Worm (Caenorhabditis elegans) whole organism, L4 larva: ENCODE measurements around the gene W06B4.1.
A peak's percentile ranks its signal among the peaks of the same experiment; 100 is the strongest.

Experiments
- F44E2.7 ChIP-seq: fragments of 200-800 bp; sonication (Bioruptor generic); IDR thresholded peaks from 2 replicates; pipeline ENCODE4 v2.1.2; 2022; ENCODE audit warnings: missing genetic modification characterization, missing compliant biosample characterization
- Y105C5A.15 ChIP-seq: fragments of 200-800 bp; sonication (Bioruptor generic); IDR thresholded peaks from 2 replicates; pipeline ENCODE4 v1.3.6; 2022; ENCODE audit warnings: missing genetic modification characterization, missing compliant biosample characterization
- Y75B8A.6 ChIP-seq: fragments of 200-800 bp; sonication (Bioruptor generic); IDR thresholded peaks from 2 replicates; pipeline ENCODE4 v1.3.6; 2022; ENCODE audit warnings: missing genetic modification reagents, missing genetic modification characterization, missing compliant biosample characterization
- aha-1 ChIP-seq: fragments of 150-350 bp; peaks from one replicate; lab custom pipeline; 2014; ENCODE audit warnings: missing biosample characterization, missing genetic modification characterization
- arid-1 ChIP-seq: fragments of 200-800 bp; sonication (Bioruptor generic); conservative IDR thresholded peaks from 2 replicates; pipeline ENCODE4 v1.3.6; 2022; ENCODE audit warnings: missing genetic modification reagents, missing genetic modification characterization, missing compliant biosample characterization
- attf-4 ChIP-seq: sonication (generic microtip); optimal IDR thresholded peaks from 3 replicates; lab custom pipeline; 2017; ENCODE audit warnings: missing biosample characterization, missing genetic modification characterization
- ceh-20 ChIP-seq: fragments of 200-800 bp; sonication (Bioruptor generic); IDR thresholded peaks from 2 replicates; pipeline ENCODE4 v1.3.6; 2022; ENCODE audit warnings: missing genetic modification reagents, missing genetic modification characterization, missing compliant biosample characterization
- ceh-28 ChIP-seq: fragments of 150-350 bp; optimal IDR thresholded peaks from 2 replicates; lab custom pipeline; 2014; ENCODE audit warnings: missing biosample characterization, missing genetic modification reagents, missing genetic modification characterization
- ceh-32 ChIP-seq: sonication (generic microtip); optimal IDR thresholded peaks from 2 replicates; lab custom pipeline; 2016; ENCODE audit warnings: mild to moderate bottlenecking, missing genetic modification characterization, missing compliant biosample characterization; ENCODE audit not compliant: poor library complexity
- ceh-62 ChIP-seq: sonication (generic microtip); optimal IDR thresholded peaks from 2 replicates; lab custom pipeline; 2017; ENCODE audit warnings: missing biosample characterization, missing genetic modification characterization
- ces-1 ChIP-seq: fragments of 150-350 bp; sonication (generic microtip); optimal IDR thresholded peaks from 4 replicates; lab custom pipeline; 2014; ENCODE audit warnings: missing biosample characterization, missing genetic modification reagents, missing genetic modification characterization
- ctbp-1 ChIP-seq: fragments of 200-800 bp; sonication (Bioruptor generic); IDR thresholded peaks from 2 replicates; pipeline ENCODE4 v1.3.6; 2022; ENCODE audit warnings: missing genetic modification reagents, missing genetic modification characterization, missing compliant biosample characterization
- daf-16 ChIP-seq, 3 experiments: sonication (generic microtip); optimal IDR thresholded peaks; 2 replicates each; lab custom pipeline; 2016 to 2017; ENCODE audit warnings: missing genetic modification characterization in 3 of 3, missing genetic modification reagents in 3 of 3, mild to moderate bottlenecking in 2 of 3, missing compliant biosample characterization in 2 of 3, missing biosample characterization in 1 of 3, moderate library complexity in 1 of 3
- daf-19 ChIP-seq: fragments of 200-800 bp; sonication (Bioruptor generic); conservative IDR thresholded peaks from 2 replicates; pipeline ENCODE4 v1.3.6; 2022; ENCODE audit warnings: missing genetic modification characterization, missing compliant biosample characterization
- dpl-1 ChIP-seq: fragments of 150-350 bp; optimal IDR thresholded peaks from 2 replicates; lab custom pipeline; 2014; ENCODE audit warnings: missing biosample characterization, missing genetic modification reagents, missing genetic modification characterization
- egl-43 ChIP-seq: fragments of 200-800 bp; sonication (Bioruptor generic); IDR thresholded peaks from 2 replicates; pipeline ENCODE4 v1.3.6; 2022; ENCODE audit warnings: missing genetic modification reagents, missing genetic modification characterization, missing compliant biosample characterization
- fkh-10 ChIP-seq: fragments of 150-350 bp; optimal IDR thresholded peaks from 2 replicates; lab custom pipeline; 2014; ENCODE audit warnings: missing biosample characterization, missing genetic modification reagents, missing genetic modification characterization
- hlh-11 ChIP-seq: fragments of 200-800 bp; sonication (Bioruptor generic); optimal IDR thresholded peaks from 2 replicates; lab custom pipeline; 2018; ENCODE audit warnings: mild to moderate bottlenecking, missing genetic modification characterization, missing compliant biosample characterization
- hlh-30 ChIP-seq: sonication (generic microtip); optimal IDR thresholded peaks from 2 replicates; lab custom pipeline; 2017; ENCODE audit warnings: antibody characterized with exemption, mild to moderate bottlenecking, missing genetic modification characterization, missing compliant biosample characterization; ENCODE audit not compliant: insufficient read depth
- hmg-1.1 ChIP-seq: fragments of 200-800 bp; sonication (Bioruptor generic); IDR thresholded peaks from 2 replicates; pipeline ENCODE4 v1.3.6; 2022; ENCODE audit warnings: missing genetic modification reagents, missing genetic modification characterization, missing compliant biosample characterization
- lin-13 ChIP-seq: fragments of 150-350 bp; optimal IDR thresholded peaks from 2 replicates; lab custom pipeline; 2014; ENCODE audit warnings: missing biosample characterization, missing genetic modification reagents, missing genetic modification characterization
- lin-39 ChIP-seq: fragments of 150-350 bp; optimal IDR thresholded peaks from 2 replicates; lab custom pipeline; 2014; ENCODE audit warnings: missing biosample characterization, missing genetic modification reagents, missing genetic modification characterization
- madf-5 ChIP-seq, 2 experiments: fragments of 200-800 bp; sonication (Bioruptor generic); IDR thresholded peaks; 2 replicates each; pipeline ENCODE4 v1.3.6; 2022; ENCODE audit warnings: missing compliant biosample characterization in 2 of 2, missing genetic modification characterization in 2 of 2
- mdl-1 ChIP-seq, 2 experiments: fragments of 150-350 bp in 1 of 2; sonication (generic microtip) in 1 of 2; optimal IDR thresholded peaks; 2 replicates each; lab custom pipeline; 2014 to 2017; ENCODE audit warnings: missing biosample characterization in 2 of 2, missing genetic modification characterization in 2 of 2
- mep-1 ChIP-seq: fragments of 150-350 bp; sonication (generic microtip); optimal IDR thresholded peaks from 3 replicates; lab custom pipeline; 2014; ENCODE audit warnings: missing biosample characterization, missing genetic modification characterization
- nhr-102 ChIP-seq: sonication (generic microtip); optimal IDR thresholded peaks from 2 replicates; lab custom pipeline; 2016; ENCODE audit warnings: mild to moderate bottlenecking, missing genetic modification characterization, moderate library complexity, missing compliant biosample characterization
- nhr-111 ChIP-seq: fragments of 200-800 bp; sonication (Bioruptor generic); optimal IDR thresholded peaks from 2 replicates; lab custom pipeline; 2018; ENCODE audit warnings: mild to moderate bottlenecking, missing genetic modification characterization, missing compliant biosample characterization
- nhr-237 ChIP-seq: sonication (generic microtip); optimal IDR thresholded peaks from 2 replicates; lab custom pipeline; 2017; ENCODE audit warnings: missing biosample characterization, missing genetic modification characterization
- nhr-25 ChIP-seq: sonication (generic microtip); optimal IDR thresholded peaks from 2 replicates; lab custom pipeline; 2017; ENCODE audit warnings: missing genetic modification characterization, mild to moderate bottlenecking, missing compliant biosample characterization, antibody characterized with exemption, moderate library complexity, borderline replicate concordance; ENCODE audit not compliant: insufficient read depth
- nhr-28 ChIP-seq: fragments of 150-350 bp; optimal IDR thresholded peaks from 2 replicates; lab custom pipeline; 2014; ENCODE audit warnings: missing biosample characterization, missing genetic modification characterization
- nhr-41 ChIP-seq: fragments of 200-800 bp; sonication (Bioruptor generic); IDR thresholded peaks from 2 replicates; pipeline ENCODE4 v1.3.6; 2022; ENCODE audit warnings: missing genetic modification reagents, missing genetic modification characterization, missing compliant biosample characterization
- nhr-6 ChIP-seq: fragments of 150-350 bp; optimal IDR thresholded peaks from 2 replicates; lab custom pipeline; 2014; ENCODE audit warnings: missing biosample characterization, missing genetic modification characterization
- nhr-77 ChIP-seq: fragments of 150-350 bp; optimal IDR thresholded peaks from 2 replicates; lab custom pipeline; 2014; ENCODE audit warnings: missing biosample characterization, missing genetic modification characterization
- pha-4 ChIP-seq, 2 experiments: fragments of 150-350 bp in 1 of 2; fragments of 200-800 bp in 1 of 2; sonication (Bioruptor generic) in 1 of 2; IDR thresholded peaks in 1 of 2; optimal IDR thresholded peaks in 1 of 2; 2 replicates each; pipeline versions ENCODE4 v1.3.6 to Lab custom; 2014 to 2022; ENCODE audit warnings: missing genetic modification characterization in 2 of 2, missing genetic modification reagents in 2 of 2, missing biosample characterization in 1 of 2, missing compliant biosample characterization in 1 of 2
- php-3 ChIP-seq: fragments of 200-800 bp; sonication (Bioruptor generic); IDR thresholded peaks from 2 replicates; pipeline ENCODE4 v1.3.6; 2022; ENCODE audit warnings: missing genetic modification reagents, missing genetic modification characterization, missing compliant biosample characterization
- rbr-2 ChIP-seq: sonication (generic microtip); optimal IDR thresholded peaks from 2 replicates; lab custom pipeline; 2016; ENCODE audit warnings: missing genotype, missing genetic modification characterization, missing compliant biosample characterization
- saeg-2 ChIP-seq: fragments of 200-800 bp; sonication (Bioruptor generic); IDR thresholded peaks from 2 replicates; pipeline ENCODE4 v1.3.6; 2022; ENCODE audit warnings: missing genetic modification reagents, missing genetic modification characterization, missing compliant biosample characterization
- sdz-12 ChIP-seq: fragments of 200-800 bp; sonication (Bioruptor generic); optimal IDR thresholded peaks from 2 replicates; lab custom pipeline; 2018; ENCODE audit warnings: mild to moderate bottlenecking, missing genetic modification characterization, missing compliant biosample characterization
- snpc-1.2 ChIP-seq: fragments of 200-800 bp; sonication (Bioruptor generic); IDR thresholded peaks from 2 replicates; pipeline ENCODE4 v1.3.6; 2022; ENCODE audit warnings: missing genetic modification reagents, missing genetic modification characterization, missing compliant biosample characterization
- tag-97 ChIP-seq: fragments of 200-800 bp; sonication (Bioruptor generic); IDR thresholded peaks from 2 replicates; pipeline ENCODE4 v1.3.6; 2022; ENCODE audit warnings: missing genetic modification characterization, missing compliant biosample characterization
- unc-62 ChIP-seq, 3 experiments: fragments of 150-350 bp in 1 of 3; sonication (generic microtip); optimal IDR thresholded peaks in 2 of 3; peaks in 1 of 3; 1 replicate in 1 of 3; 2 replicates in 2 of 3; lab custom pipeline; 2014 to 2017; ENCODE audit warnings: missing biosample characterization in 3 of 3, missing genetic modification characterization in 3 of 3, missing genetic modification reagents in 3 of 3, missing genotype in 1 of 3
- zag-1 ChIP-seq: fragments of 150-350 bp; optimal IDR thresholded peaks from 2 replicates; lab custom pipeline; 2014; ENCODE audit warnings: missing biosample characterization, missing genetic modification characterization
- zfp-2 ChIP-seq: sonication (generic microtip); optimal IDR thresholded peaks from 2 replicates; lab custom pipeline; 2016; ENCODE audit warnings: mild to moderate bottlenecking, missing genetic modification characterization, missing compliant biosample characterization
- zfp-3 ChIP-seq: fragments of 200-800 bp; sonication (Bioruptor generic); conservative IDR thresholded peaks from 2 replicates; pipeline ENCODE4 v1.3.6; 2022; ENCODE audit warnings: missing genetic modification reagents, missing genetic modification characterization, missing compliant biosample characterization
- zip-11 ChIP-seq: fragments of 200-800 bp; sonication (Bioruptor generic); IDR thresholded peaks from 2 replicates; pipeline ENCODE4 v1.3.6; 2022; ENCODE audit warnings: missing genetic modification characterization, missing compliant biosample characterization
- zip-2 ChIP-seq: fragments of 150-350 bp; optimal IDR thresholded peaks from 2 replicates; lab custom pipeline; 2014; ENCODE audit warnings: missing biosample characterization, missing genetic modification characterization
- ztf-7 ChIP-seq: fragments of 150-350 bp; optimal IDR thresholded peaks from 2 replicates; lab custom pipeline; 2014; ENCODE audit warnings: missing biosample characterization, missing genetic modification characterization

The W06B4.1 gene

ce11 chrII:4507669-4508068 lies 36.3 kb downstream of the W06B4.1 start (continued):
- TF ChIP-seq hlh-11 (tag; lab: Kevin White, UChicago) (peak; percentile 57), saeg-2 (no peak), attf-4 (no peak), mdl-1 (tag; optimal IDR thresholded peaks at IDR 0.05; lab: Kevin White, UChicago) (no peak), dpl-1 (GFP tag; lab: Kevin White, UChicago) (peak; percentile 21), nhr-237 (tag; lab: Kevin White, UChicago) (no peak), daf-16 (GFP tag; optimal IDR thresholded peaks at IDR 0.05; lab: Kevin White, UChicago) (no peak), daf-16 (tag; optimal IDR thresholded peaks at IDR 0.05; lab: Kevin White, UChicago) (peak; percentile 98), php-3 (GFP tag; lab: Robert Waterston, UW) (no peak), nhr-28 (tag; lab: Kevin White, UChicago) (peak; percentile 84), nhr-41 (GFP tag; lab: Robert Waterston, UW) (no peak), daf-19 (GFP tag; lab: Robert Waterston, UW) (no peak), hmg-1.1 (GFP tag; lab: Robert Waterston, UW) (no peak), zip-2 (tag; lab: Kevin White, UChicago) (no peak), ces-1 (no peak), nhr-25 (tag; lab: Kevin White, UChicago) (no peak), pha-4 (GFP tag; IDR thresholded peaks at IDR 0.05; lab: Robert Waterston, UW) (no peak), pha-4 (tag; optimal IDR thresholded peaks at IDR 0.05; lab: Kevin White, UChicago) (peak; percentile 70), nhr-102 (tag; lab: Kevin White, UChicago) (no peak), ceh-32 (no peak), rbr-2 (no peak), arid-1 (GFP tag; lab: Robert Waterston, UW) (no peak), ztf-7 (tag; lab: Kevin White, UChicago) (peak; percentile 15), lin-13 (GFP tag; lab: Kevin White, UChicago) (no peak), zfp-2 (tag; lab: Kevin White, UChicago) (no peak), Y105C5A.15 (GFP tag; lab: Robert Waterston, UW) (no peak), aha-1 (no peak), sdz-12 (no peak), hlh-30 (peak; percentile 21), zag-1 (tag; lab: Kevin White, UChicago) (no peak), lin-39 (tag; lab: Kevin White, UChicago) (no peak), Y75B8A.6 (GFP tag; lab: Robert Waterston, UW) (no peak)

- TF ChIP-seq madf-5 (GFP tag; IDR thresholded peaks at IDR 0.05; lab: Robert Waterston, UW) (no peak), unc-62 (GFP tag; optimal IDR thresholded peaks at IDR 0.05 in 1 of 2; lab: Kevin White, UChicago) (peak in 1 of 2 experiments; percentile 63), unc-62 (tag; optimal IDR thresholded peaks at IDR 0.05; lab: Kevin White, UChicago) (no peak)
These were observed 39.3 kb downstream of the W06B4.1 start for ce11 chrII:4510684-4511083.

ce11 chrII:4511911-4512310 lies 40.5 kb downstream of the W06B4.1 start, which contains the start of gene cyp-23A1:
cyp-23A1 (plus strand) TSS chrII:4512211.
- no peak for TF ChIP-seq fkh-10 (GFP tag; lab: Kevin White, UChicago)
- no peak for TF ChIP-seq tag-97 (GFP tag; lab: Robert Waterston, UW)
- TF ChIP-seq ceh-62 (tag; lab: Kevin White, UChicago) = no peak
- TF ChIP-seq ctbp-1 (GFP tag; lab: Robert Waterston, UW) = no peak
- TF ChIP-seq nhr-111 (GFP tag; lab: Kevin White, UChicago) = no peak
- TF ChIP-seq egl-43 (GFP tag; lab: Robert Waterston, UW) = no peak
- TF ChIP-seq ceh-28 = no peak
- TF ChIP-seq ceh-20 (GFP tag; lab: Robert Waterston, UW) = no peak
- TF ChIP-seq snpc-1.2 (GFP tag; lab: Robert Waterston, UW) = no peak
- TF ChIP-seq zfp-3 (GFP tag; lab: Robert Waterston, UW) = no peak
- no peak for TF ChIP-seq mep-1 (tag; lab: Kevin White, UChicago)
- no peak for TF ChIP-seq nhr-77 (tag; lab: Kevin White, UChicago)
- TF ChIP-seq unc-62 (GFP tag; optimal IDR thresholded peaks at IDR 0.05 in 1 of 2; lab: Kevin White, UChicago) = no peak
- TF ChIP-seq unc-62 (tag; optimal IDR thresholded peaks at IDR 0.05; lab: Kevin White, UChicago) = no peak
- no peak for TF ChIP-seq zip-11 (GFP tag; lab: Robert Waterston, UW)
- no peak for TF ChIP-seq F44E2.7 (GFP tag; lab: Robert Waterston, UW)
- no peak for TF ChIP-seq nhr-6
